Worm (Caenorhabditis elegans) whole organism, L2 larva: ENCODE results near the gene rpl-29.

Source experiments
- aly-2 ChIP-seq: fragments of 150-350 bp; optimal IDR thresholded peaks from 2 replicates; lab custom pipeline; 2014; ENCODE audit warnings: missing biosample characterization, missing genetic modification characterization
- gmeb-1 ChIP-seq: fragments of 150-350 bp; optimal IDR thresholded peaks from 2 replicates; lab custom pipeline; 2014; ENCODE audit warnings: missing biosample characterization, missing genetic modification characterization
- mdl-1 ChIP-seq, 2 experiments: fragments of 150-350 bp in 1 of 2; sonication (generic microtip) in 1 of 2; optimal IDR thresholded peaks; 2 replicates each; lab custom pipeline; 2017; ENCODE audit warnings: missing biosample characterization in 2 of 2, missing genetic modification characterization in 2 of 2
- nhr-25 ChIP-seq: fragments of 150-350 bp; sonication (generic microtip); optimal IDR thresholded peaks from 3 replicates; lab custom pipeline; 2014; ENCODE audit warnings: missing biosample characterization, missing genetic modification characterization
- sem-4 ChIP-seq: fragments of 150-350 bp; optimal IDR thresholded peaks from 2 replicates; lab custom pipeline; 2014; ENCODE audit warnings: missing biosample characterization, missing genetic modification reagents, missing genetic modification characterization

DNA sequence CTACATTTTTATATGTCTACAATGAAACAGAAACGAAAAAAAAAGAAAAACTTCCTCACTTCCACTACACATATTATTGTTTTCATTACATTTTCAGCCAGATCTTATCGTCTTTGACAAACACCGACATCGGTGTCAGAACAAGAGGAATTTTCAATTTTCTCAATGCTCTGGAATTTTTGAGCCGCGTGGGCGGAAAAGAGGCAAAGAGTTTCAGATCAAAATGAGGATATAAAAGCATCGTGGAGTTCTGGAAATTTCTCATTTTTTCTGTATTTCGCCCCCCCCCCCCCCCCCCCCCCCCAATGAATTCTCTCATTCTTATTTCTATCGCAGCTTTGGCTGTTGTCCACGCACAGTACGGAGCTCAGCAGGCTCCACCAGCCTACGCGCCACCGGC lies 2.2 kb upstream of the rpl-29 start, which contains the start of gene B0513.4:
- TF ChIP-seq gmeb-1 (no peak), nhr-25 (tag; lab: Kevin White, UChicago) (no peak), sem-4 (no peak), aly-2 (tag; lab: Kevin White, UChicago) (no peak), mdl-1 (tag; optimal IDR thresholded peaks at IDR 0.05; lab: Kevin White, UChicago) (no peak)
